Fruit fly (Drosophila melanogaster) whole organism, embryonic: Measurements from ENCODE around the gene CG14721.

Experiments
- Abd-B ChIP-seq: fragments of 200-800 bp; sonication (Bioruptor generic); optimal IDR thresholded peaks from 2 replicates; lab custom pipeline; 2018; ENCODE audit warnings: missing biosample characterization, mild to moderate bottlenecking, missing genetic modification characterization, moderate library complexity
- Adf1 ChIP-seq: fragments of 200-800 bp; sonication (Bioruptor generic); IDR thresholded peaks from 2 replicates; pipeline ENCODE4 v1.3.6; 2022; ENCODE audit warnings: missing biosample characterization, missing genetic modification characterization
- Atf-2 ChIP-seq: fragments of 200-800 bp; sonication (Bioruptor generic); optimal IDR thresholded peaks from 2 replicates; lab custom pipeline; 2016; ENCODE audit warnings: missing biosample characterization, missing genetic modification characterization
- Atf6 ChIP-seq: fragments of 200-800 bp; sonication (Bioruptor generic); IDR thresholded peaks from 2 replicates; pipeline ENCODE4 v1.3.6; 2022; ENCODE audit warnings: missing biosample characterization, missing genetic modification characterization
- BtbVII ChIP-seq: fragments of 200-800 bp; sonication (Bioruptor generic); optimal IDR thresholded peaks from 3 replicates; lab custom pipeline; 2017; ENCODE audit warnings: missing biosample characterization, mild to moderate bottlenecking, missing genetic modification characterization
- CG10366 ChIP-seq: fragments of 200-800 bp; sonication (Bioruptor generic); IDR thresholded peaks from 2 replicates; pipeline ENCODE4 v1.3.6; 2022; ENCODE audit warnings: missing biosample characterization, missing genetic modification characterization
- CG10431 ChIP-seq: fragments of 200-800 bp; sonication (Bioruptor generic); optimal IDR thresholded peaks from 3 replicates; lab custom pipeline; 2018; ENCODE audit warnings: missing biosample characterization, mild to moderate bottlenecking, missing genetic modification characterization
- CG10462 ChIP-seq: fragments of 200-800 bp; sonication (Bioruptor generic); optimal IDR thresholded peaks from 2 replicates; lab custom pipeline; 2016; ENCODE audit warnings: missing biosample characterization, missing genetic modification characterization
- CG10565 ChIP-seq: fragments of 200-800 bp; sonication (Bioruptor generic); optimal IDR thresholded peaks from 3 replicates; lab custom pipeline; 2016; ENCODE audit warnings: missing biosample characterization, mild to moderate bottlenecking, missing genetic modification characterization
- CG10959 ChIP-seq: fragments of 200-800 bp; sonication (Bioruptor generic); IDR thresholded peaks from 2 replicates; pipeline ENCODE4 v1.3.6; 2022; ENCODE audit warnings: missing biosample characterization, missing genetic modification characterization
- CG11504 ChIP-seq: fragments of 200-800 bp; sonication (Bioruptor generic); optimal IDR thresholded peaks from 3 replicates; lab custom pipeline; 2019; ENCODE audit warnings: missing biosample characterization, mild to moderate bottlenecking, missing genetic modification characterization, moderate library complexity
- CG11560 ChIP-seq: fragments of 200-800 bp; sonication (Bioruptor generic); IDR thresholded peaks from 3 replicates; pipeline ENCODE4 v1.3.6; 2022; ENCODE audit warnings: missing biosample characterization, missing genetic modification characterization
- CG12155 ChIP-seq: fragments of 200-800 bp; sonication (Bioruptor generic); optimal IDR thresholded peaks from 3 replicates; lab custom pipeline; 2016; ENCODE audit warnings: missing biosample characterization, missing genetic modification characterization
- CG13123 ChIP-seq: fragments of 200-800 bp; sonication (Bioruptor generic); optimal IDR thresholded peaks from 2 replicates; lab custom pipeline; 2016; ENCODE audit warnings: missing biosample characterization, missing genetic modification characterization
- CG13424 ChIP-seq: fragments of 200-800 bp; sonication (Bioruptor generic); optimal IDR thresholded peaks from 2 replicates; lab custom pipeline; 2019; ENCODE audit warnings: missing biosample characterization, mild to moderate bottlenecking, missing genetic modification characterization, moderate library complexity
- CG14014 ChIP-seq: fragments of 200-800 bp; sonication (Bioruptor generic); IDR thresholded peaks from 2 replicates; pipeline ENCODE4 v1.3.6; 2022; ENCODE audit warnings: missing biosample characterization, missing genetic modification characterization
- CG2875 ChIP-seq: fragments of 200-800 bp; sonication (Bioruptor generic); optimal IDR thresholded peaks from 2 replicates; lab custom pipeline; 2017; ENCODE audit warnings: missing biosample characterization, mild to moderate bottlenecking, missing genetic modification characterization, missing genetic modification reagents
- CG31365 ChIP-seq: fragments of 200-800 bp; sonication (Bioruptor generic); optimal IDR thresholded peaks from 2 replicates; lab custom pipeline; 2018; ENCODE audit warnings: missing biosample characterization, mild to moderate bottlenecking, missing genetic modification characterization
- CG3281 ChIP-seq: fragments of 200-800 bp; sonication (Bioruptor generic); optimal IDR thresholded peaks from 3 replicates; lab custom pipeline; 2017; ENCODE audit warnings: missing biosample characterization, mild to moderate bottlenecking, missing genetic modification characterization
- CG3838 ChIP-seq: fragments of 200-800 bp; sonication (Bioruptor generic); optimal IDR thresholded peaks from 3 replicates; lab custom pipeline; 2016; ENCODE audit warnings: missing biosample characterization, missing genetic modification characterization
- CG4617 ChIP-seq: fragments of 200-800 bp; sonication (Bioruptor generic); optimal IDR thresholded peaks from 3 replicates; lab custom pipeline; 2016; ENCODE audit warnings: missing biosample characterization, missing genetic modification characterization, borderline replicate concordance
- CG9797 ChIP-seq: fragments of 200-800 bp; sonication (Bioruptor generic); optimal IDR thresholded peaks from 3 replicates; lab custom pipeline; 2018; ENCODE audit warnings: missing biosample characterization, mild to moderate bottlenecking, missing genetic modification characterization
- CkIIα-i1 ChIP-seq: fragments of 200-800 bp; sonication (Bioruptor generic); IDR thresholded peaks from 2 replicates; pipeline ENCODE4 v1.3.6; 2022; ENCODE audit warnings: missing biosample characterization, missing genetic modification characterization
- D19B ChIP-seq: fragments of 200-800 bp; sonication (Bioruptor generic); optimal IDR thresholded peaks from 2 replicates; lab custom pipeline; 2017; ENCODE audit warnings: missing biosample characterization, mild to moderate bottlenecking, missing genetic modification characterization
- Doc3 ChIP-seq: fragments of 200-800 bp; sonication (Bioruptor generic); IDR thresholded peaks from 3 replicates; pipeline ENCODE4 v1.3.6; 2022; ENCODE audit warnings: missing biosample characterization, missing genetic modification characterization; ENCODE audit not compliant: partially characterized antibody
- ERR ChIP-seq: fragments of 200-800 bp; sonication (Bioruptor generic); optimal IDR thresholded peaks from 2 replicates; lab custom pipeline; 2016; ENCODE audit warnings: missing biosample characterization, missing genetic modification characterization
- GATAe ChIP-seq: fragments of 200-800 bp; sonication (Bioruptor generic); conservative IDR thresholded peaks from 2 replicates; pipeline ENCODE4 v1.3.6; 2022; ENCODE audit warnings: missing biosample characterization, missing genetic modification characterization
- Hr3 ChIP-seq: fragments of 200-800 bp; sonication (Bioruptor generic); optimal IDR thresholded peaks from 3 replicates; lab custom pipeline; 2016; ENCODE audit warnings: missing biosample characterization, missing genetic modification characterization
- Kr ChIP-seq: fragments of 200-800 bp; sonication (Bioruptor generic); optimal IDR thresholded peaks from 2 replicates; lab custom pipeline; 2017; ENCODE audit warnings: missing biosample characterization, mild to moderate bottlenecking, missing genetic modification characterization
- Meics ChIP-seq: fragments of 200-800 bp; sonication (Bioruptor generic); optimal IDR thresholded peaks from 2 replicates; lab custom pipeline; 2017; ENCODE audit warnings: missing biosample characterization, mild to moderate bottlenecking, missing genetic modification characterization
- Six4 ChIP-seq: fragments of 200-800 bp; sonication (Bioruptor generic); optimal IDR thresholded peaks from 2 replicates; lab custom pipeline; 2016; ENCODE audit warnings: missing biosample characterization, missing genetic modification characterization
- Sox102F ChIP-seq: fragments of 200-800 bp; sonication (Bioruptor generic); optimal IDR thresholded peaks from 2 replicates; lab custom pipeline; 2018; ENCODE audit warnings: missing biosample characterization, mild to moderate bottlenecking, missing genetic modification characterization, moderate library complexity
- Spps ChIP-seq: fragments of 200-800 bp; sonication (Bioruptor generic); optimal IDR thresholded peaks from 2 replicates; lab custom pipeline; 2018; ENCODE audit warnings: missing biosample characterization, mild to moderate bottlenecking, missing genetic modification characterization
- abd-A ChIP-seq: fragments of 200-800 bp; sonication (Bioruptor generic); optimal IDR thresholded peaks from 3 replicates; lab custom pipeline; 2019; ENCODE audit warnings: missing biosample characterization, mild to moderate bottlenecking, missing genetic modification characterization, moderate library complexity
- ara ChIP-seq: fragments of 200-800 bp; sonication (Bioruptor generic); IDR thresholded peaks from 2 replicates; pipeline ENCODE4 v1.3.6; 2022; ENCODE audit warnings: missing biosample characterization, missing genetic modification characterization
- bab2 ChIP-seq: fragments of 200-800 bp; sonication (Bioruptor generic); optimal IDR thresholded peaks from 2 replicates; lab custom pipeline; 2016; ENCODE audit warnings: missing biosample characterization, missing genetic modification characterization
- bbx ChIP-seq: fragments of 200-800 bp; sonication (Bioruptor generic); IDR thresholded peaks from 2 replicates; pipeline ENCODE4 v1.3.6; 2022; ENCODE audit warnings: missing biosample characterization, missing genetic modification characterization; ENCODE audit not compliant: partially characterized antibody
- br ChIP-seq: fragments of >200 bp; optimal IDR thresholded peaks from 2 replicates; lab custom pipeline; 2017
- cg ChIP-seq: fragments of 200-800 bp; sonication (Bioruptor generic); optimal IDR thresholded peaks from 3 replicates; lab custom pipeline; 2019; ENCODE audit warnings: missing biosample characterization, mild to moderate bottlenecking, missing genetic modification characterization, moderate library complexity
- chn ChIP-seq: fragments of 200-800 bp; sonication (Bioruptor generic); optimal IDR thresholded peaks from 2 replicates; lab custom pipeline; 2016; ENCODE audit warnings: missing biosample characterization, missing genetic modification characterization
- dan ChIP-seq: fragments of 200-800 bp; sonication (Bioruptor generic); IDR thresholded peaks from 2 replicates; pipeline ENCODE4 v1.3.6; 2022; ENCODE audit warnings: missing biosample characterization, missing genetic modification characterization
- disco-r ChIP-seq: fragments of 200-800 bp; sonication (Bioruptor generic); optimal IDR thresholded peaks from 2 replicates; lab custom pipeline; 2016; ENCODE audit warnings: missing biosample characterization, missing genetic modification characterization
- gem ChIP-seq: fragments of 200-800 bp; sonication (Bioruptor generic); optimal IDR thresholded peaks from 2 replicates; lab custom pipeline; 2019; ENCODE audit warnings: missing biosample characterization, mild to moderate bottlenecking, missing genetic modification characterization, moderate library complexity
- grn ChIP-seq: fragments of 200-800 bp; sonication (Bioruptor generic); optimal IDR thresholded peaks from 3 replicates; lab custom pipeline; 2017; ENCODE audit warnings: missing biosample characterization, missing genetic modification characterization
- gsb-n ChIP-seq: fragments of 200-800 bp; sonication (Bioruptor generic); optimal IDR thresholded peaks from 3 replicates; lab custom pipeline; 2018; ENCODE audit warnings: missing biosample characterization, mild to moderate bottlenecking, missing genetic modification characterization
- nau ChIP-seq: fragments of 200-800 bp; sonication (Bioruptor generic); optimal IDR thresholded peaks from 3 replicates; lab custom pipeline; 2017; ENCODE audit warnings: missing biosample characterization, mild to moderate bottlenecking, missing genetic modification characterization, missing genetic modification reagents
- nom ChIP-seq: fragments of 200-800 bp; sonication (Bioruptor generic); optimal IDR thresholded peaks from 2 replicates; lab custom pipeline; 2017; ENCODE audit warnings: missing biosample characterization, missing genetic modification characterization, mild to moderate bottlenecking, moderate library complexity, missing genetic modification reagents
- ro ChIP-seq: fragments of 200-800 bp; sonication (Bioruptor generic); IDR thresholded peaks from 2 replicates; pipeline ENCODE4 v1.3.6; 2022; ENCODE audit warnings: missing biosample characterization, missing genetic modification characterization
- seq ChIP-seq: fragments of 200-800 bp; sonication (Bioruptor generic); IDR thresholded peaks from 2 replicates; pipeline ENCODE4 v1.3.6; 2022; ENCODE audit warnings: missing biosample characterization, missing genetic modification characterization
- sima ChIP-seq: fragments of 200-800 bp; sonication (Bioruptor generic); optimal IDR thresholded peaks from 2 replicates; lab custom pipeline; 2016; ENCODE audit warnings: missing biosample characterization, missing genetic modification characterization
- trem ChIP-seq: fragments of 200-800 bp; optimal IDR thresholded peaks from 3 replicates; lab custom pipeline; 2019; ENCODE audit warnings: missing biosample characterization, mild to moderate bottlenecking, missing genetic modification characterization, moderate library complexity
- twi ChIP-seq: fragments of 200-800 bp; optimal IDR thresholded peaks from 2 replicates; lab custom pipeline; 2019; ENCODE audit warnings: missing biosample characterization, mild to moderate bottlenecking, missing genetic modification characterization, moderate library complexity

Gene CG14721

DNA sequence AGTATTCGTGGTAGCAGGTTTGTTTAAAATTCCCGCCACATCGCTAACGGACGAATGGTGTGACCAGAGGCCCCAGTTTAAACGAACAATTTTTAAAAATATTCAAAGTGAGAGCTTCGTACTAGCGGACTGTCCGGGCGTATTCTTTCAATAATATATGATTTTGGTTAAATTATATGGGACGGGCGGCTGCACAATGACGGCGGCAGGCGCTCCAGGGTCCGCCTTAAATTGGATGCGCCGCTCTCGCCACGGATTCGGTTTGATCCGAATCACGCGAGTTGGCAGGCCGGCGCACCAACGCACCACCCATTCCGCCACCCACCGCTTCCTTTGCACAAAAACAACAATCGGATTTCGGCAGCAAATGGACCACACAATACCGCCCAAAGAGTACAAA is at the start of gene CG14721 (continued):
- no peak for TF ChIP-seq ERR (GFP tag; lab: Kevin White, UChicago)
- no peak for TF ChIP-seq Spps (tag; lab: Kevin White, UChicago)
- no peak for TF ChIP-seq CG10462
- no peak for TF ChIP-seq Sox102F (GFP tag; lab: Kevin White, UChicago)
- no peak for TF ChIP-seq sima
- TF ChIP-seq CG10959 (GFP tag; lab: Robert Waterston, UW) = no peak
- no peak for TF ChIP-seq CG3838 (GFP tag; lab: Kevin White, UChicago)
- no peak for TF ChIP-seq D19B (GFP tag; lab: Kevin White, UChicago)
- TF ChIP-seq CG12155 (GFP tag; lab: Kevin White, UChicago) = peak; percentile 62
- no peak for TF ChIP-seq br (lab: Kevin White, UChicago)
- TF ChIP-seq GATAe (GFP tag; lab: Robert Waterston, UW) = no peak
- TF ChIP-seq Hr3 (GFP tag; lab: Kevin White, UChicago) = no peak
- TF ChIP-seq CG4617 (GFP tag; lab: Kevin White, UChicago) = peak; percentile 53
- TF ChIP-seq bbx = peak; percentile 22; the same call in 1 of the 2 replicates
- TF ChIP-seq Atf-2 (GFP tag; lab: Kevin White, UChicago) = no peak
- TF ChIP-seq CG13424 (tag; lab: Kevin White, UChicago) = no peak
- no peak for TF ChIP-seq ara
- TF ChIP-seq CG9797 (GFP tag; lab: Kevin White, UChicago) = peak; percentile 91
- TF ChIP-seq gsb-n (tag; lab: Kevin White, UChicago) = no peak
- no peak for TF ChIP-seq abd-A (tag; lab: Kevin White, UChicago)
- TF ChIP-seq grn = no peak
- TF ChIP-seq CG2875 (GFP tag; lab: Kevin White, UChicago) = no peak
- no peak for TF ChIP-seq CG10431 (GFP tag; lab: Kevin White, UChicago)
- TF ChIP-seq BtbVII (GFP tag; lab: Kevin White, UChicago) = no peak
- no peak for TF ChIP-seq Six4 (GFP tag; lab: Kevin White, UChicago)
- TF ChIP-seq Abd-B (GFP tag; lab: Kevin White, UChicago) = no peak
- TF ChIP-seq CG10366 (GFP tag; lab: Robert Waterston, UW) = no peak
- no peak for TF ChIP-seq disco-r
- no peak for TF ChIP-seq seq (GFP tag; lab: Robert Waterston, UW)
- peak; percentile 99 for TF ChIP-seq trem (tag; lab: Kevin White, UChicago)
- TF ChIP-seq CG11504 (tag; lab: Kevin White, UChicago) = no peak
- peak; percentile 32 for TF ChIP-seq Adf1
- TF ChIP-seq chn = peak; percentile 92
- no peak for TF ChIP-seq CG13123 (GFP tag; lab: Kevin White, UChicago)
- TF ChIP-seq CkIIα-i1 (GFP tag; lab: Robert Waterston, UW) = no peak
- no peak for TF ChIP-seq gem (tag; lab: Kevin White, UChicago)
- no peak; the same call in 2 of the 3 replicates for TF ChIP-seq Doc3
- no peak for TF ChIP-seq Kr (GFP tag; lab: Kevin White, UChicago)
- TF ChIP-seq CG31365 (tag; lab: Kevin White, UChicago) = no peak
- TF ChIP-seq CG14014 = no peak
- no peak for TF ChIP-seq dan (GFP tag; lab: Robert Waterston, UW)
- TF ChIP-seq twi = no peak
- peak; percentile 45; the same call in 1 of the 3 replicates for TF ChIP-seq CG11560
- no peak for TF ChIP-seq CG10565 (GFP tag; lab: Kevin White, UChicago)
- peak; percentile 46 for TF ChIP-seq bab2 (GFP tag; lab: Kevin White, UChicago)
- no peak for TF ChIP-seq Meics (GFP tag; lab: Kevin White, UChicago)
- no peak for TF ChIP-seq ro (GFP tag; lab: Robert Waterston, UW)
- no peak for TF ChIP-seq Atf6 (GFP tag; lab: Robert Waterston, UW)
- no peak for TF ChIP-seq CG3281
- no peak for TF ChIP-seq cg
- no peak for TF ChIP-seq nom (GFP tag; lab: Kevin White, UChicago)
- TF ChIP-seq nau (GFP tag; lab: Kevin White, UChicago) = no peak
